Worm (Caenorhabditis elegans): ENCODE measurements around the gene lys-6.

- TF ChIP-seq W03F9.2 (tag; optimal IDR thresholded peaks at IDR 0.05) (no peak), him-1 (tag; optimal IDR thresholded peaks at IDR 0.05) (no peak)
These were observed 5.4 kb downstream of the lys-6 start for ce11 chrIV:11622336-11622735.

Data from whole organism, L4/young adult.